Worm (Caenorhabditis elegans): ENCODE measurements around the gene D2023.3.

Gene D2023.3

ce11 chrV:11853723-11854122, 41.9 kb upstream of the D2023.3 start:
- TF ChIP-seq B0310.2 (tag; optimal IDR thresholded peaks at IDR 0.05) (no peak), hnd-1 (tag; optimal IDR thresholded peaks at IDR 0.05) (no peak), tbx-37 (GFP tag; conservative IDR thresholded peaks at IDR 0.05) (no peak), aly-1 (tag; optimal IDR thresholded peaks at IDR 0.05) (no peak), tbx-11 (GFP tag; IDR thresholded peaks at IDR 0.05) (no peak), F13C5.2 (tag; optimal IDR thresholded peaks at IDR 0.05) (no peak), scrt-1 (GFP tag; IDR thresholded peaks at IDR 0.05) (no peak), tra-4 (tag; optimal IDR thresholded peaks at IDR 0.05) (no peak), ets-7 (tag; optimal IDR thresholded peaks at IDR 0.05) (no peak), hmbx-1 (tag; optimal IDR thresholded peaks at IDR 0.05) (no peak), flt-1 (GFP tag; IDR thresholded peaks at IDR 0.05) (no peak), hmg-4 (GFP tag; optimal IDR thresholded peaks at IDR 0.05) (no peak), ceh-13 (GFP tag; optimal IDR thresholded peaks at IDR 0.05) (no peak), ama-1 (optimal IDR thresholded peaks at IDR 0.05) (no peak), sea-1 (GFP tag; conservative IDR thresholded peaks at IDR 0.05) (no peak)

ce11 chrV:11852305-11852704, 40.5 kb upstream of the D2023.3 start:
- TF ChIP-seq hmg-4 (GFP tag; optimal IDR thresholded peaks at IDR 0.05) (no peak), B0310.2 (tag; optimal IDR thresholded peaks at IDR 0.05) (no peak), flt-1 (GFP tag; IDR thresholded peaks at IDR 0.05) (no peak), tbx-11 (GFP tag; IDR thresholded peaks at IDR 0.05) (no peak), tra-4 (tag; optimal IDR thresholded peaks at IDR 0.05) (no peak), F13C5.2 (tag; optimal IDR thresholded peaks at IDR 0.05) (no peak), pes-1 (GFP tag; IDR thresholded peaks at IDR 0.05) (no peak), ceh-36 (tag; optimal IDR thresholded peaks at IDR 0.05) (no peak), aly-1 (tag; optimal IDR thresholded peaks at IDR 0.05) (no peak), hnd-1 (tag; optimal IDR thresholded peaks at IDR 0.05) (no peak), hmbx-1 (tag; optimal IDR thresholded peaks at IDR 0.05) (no peak), tbx-37 (GFP tag; conservative IDR thresholded peaks at IDR 0.05) (no peak), ceh-13 (GFP tag; optimal IDR thresholded peaks at IDR 0.05) (no peak), scrt-1 (GFP tag; IDR thresholded peaks at IDR 0.05) (no peak), sea-1 (GFP tag; conservative IDR thresholded peaks at IDR 0.05) (no peak), ets-7 (tag; optimal IDR thresholded peaks at IDR 0.05) (no peak), ama-1 (optimal IDR thresholded peaks at IDR 0.05) (no peak)

DNA sequence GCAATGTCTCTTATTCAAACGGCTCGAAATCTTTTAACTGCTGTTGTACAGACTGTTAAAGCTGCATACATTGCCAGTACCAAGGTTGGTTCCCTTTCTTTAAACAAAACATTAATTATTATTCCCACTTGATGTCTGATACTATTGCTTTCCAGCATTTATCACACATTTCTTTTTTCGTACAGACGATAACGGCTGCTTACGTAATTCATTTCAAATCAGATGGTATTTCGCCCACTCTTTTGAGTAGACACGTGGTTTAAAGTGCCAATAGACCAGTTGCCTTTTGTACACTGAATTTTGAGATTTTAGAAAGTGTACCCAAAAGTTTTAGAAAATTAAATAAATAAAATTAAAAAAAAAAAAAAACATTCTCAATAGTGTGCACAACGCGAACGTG, 37.6 kb upstream of the D2023.3 start:
- TF ChIP-seq flt-1 (GFP tag; IDR thresholded peaks at IDR 0.05) (no peak), B0310.2 (tag; optimal IDR thresholded peaks at IDR 0.05) (no peak), tbx-11 (GFP tag; IDR thresholded peaks at IDR 0.05) (no peak), ama-1 (optimal IDR thresholded peaks at IDR 0.05) (no peak), hmg-4 (GFP tag; optimal IDR thresholded peaks at IDR 0.05) (no peak), tra-4 (tag; optimal IDR thresholded peaks at IDR 0.05) (no peak), aly-1 (tag; optimal IDR thresholded peaks at IDR 0.05) (no peak), tbx-37 (GFP tag; conservative IDR thresholded peaks at IDR 0.05) (no peak), hmbx-1 (tag; optimal IDR thresholded peaks at IDR 0.05) (no peak), F13C5.2 (tag; optimal IDR thresholded peaks at IDR 0.05) (no peak), hnd-1 (tag; optimal IDR thresholded peaks at IDR 0.05) (no peak), sea-1 (GFP tag; conservative IDR thresholded peaks at IDR 0.05) (no peak), ets-7 (tag; optimal IDR thresholded peaks at IDR 0.05) (no peak), scrt-1 (GFP tag; IDR thresholded peaks at IDR 0.05) (no peak), ceh-13 (GFP tag; optimal IDR thresholded peaks at IDR 0.05) (no peak), pes-1 (GFP tag; IDR thresholded peaks at IDR 0.05) (no peak), ceh-36 (tag; optimal IDR thresholded peaks at IDR 0.05) (no peak)

DNA sequence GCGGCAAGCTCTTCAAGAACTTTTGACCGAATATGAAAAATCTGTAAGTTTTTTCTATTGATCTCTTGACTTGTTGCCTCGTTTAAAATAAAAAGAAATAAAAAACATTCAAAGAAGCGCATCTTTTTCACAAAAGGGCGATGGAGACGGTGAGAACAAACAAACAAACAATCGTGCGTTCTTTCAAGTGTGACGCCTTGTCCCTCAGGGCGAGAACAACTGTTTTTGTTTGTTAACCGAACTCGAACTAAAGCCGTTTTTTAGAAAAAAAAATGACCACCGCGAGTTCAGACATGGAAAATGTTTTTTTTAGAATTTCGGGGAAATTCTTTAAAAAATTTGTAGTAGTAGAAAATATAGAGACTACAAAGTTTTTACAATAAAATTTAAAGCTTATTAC, 35.1 kb upstream of the D2023.3 start:
- TF ChIP-seq F13C5.2 (tag; optimal IDR thresholded peaks at IDR 0.05) (no peak), ama-1 (optimal IDR thresholded peaks at IDR 0.05) (no peak), pes-1 (GFP tag; IDR thresholded peaks at IDR 0.05) (no peak), tra-4 (tag; optimal IDR thresholded peaks at IDR 0.05) (no peak), hmbx-1 (tag; optimal IDR thresholded peaks at IDR 0.05) (no peak), aly-1 (tag; optimal IDR thresholded peaks at IDR 0.05) (no peak), hmg-4 (GFP tag; optimal IDR thresholded peaks at IDR 0.05) (no peak), hnd-1 (tag; optimal IDR thresholded peaks at IDR 0.05) (no peak), tbx-37 (GFP tag; conservative IDR thresholded peaks at IDR 0.05) (no peak), flt-1 (GFP tag; IDR thresholded peaks at IDR 0.05) (no peak), tbx-11 (GFP tag; IDR thresholded peaks at IDR 0.05) (no peak), sea-1 (GFP tag; conservative IDR thresholded peaks at IDR 0.05) (no peak), scrt-1 (GFP tag; IDR thresholded peaks at IDR 0.05) (no peak), B0310.2 (tag; optimal IDR thresholded peaks at IDR 0.05) (no peak), ets-7 (tag; optimal IDR thresholded peaks at IDR 0.05) (no peak), ceh-36 (tag; optimal IDR thresholded peaks at IDR 0.05) (no peak), ceh-13 (GFP tag; optimal IDR thresholded peaks at IDR 0.05) (no peak)

DNA sequence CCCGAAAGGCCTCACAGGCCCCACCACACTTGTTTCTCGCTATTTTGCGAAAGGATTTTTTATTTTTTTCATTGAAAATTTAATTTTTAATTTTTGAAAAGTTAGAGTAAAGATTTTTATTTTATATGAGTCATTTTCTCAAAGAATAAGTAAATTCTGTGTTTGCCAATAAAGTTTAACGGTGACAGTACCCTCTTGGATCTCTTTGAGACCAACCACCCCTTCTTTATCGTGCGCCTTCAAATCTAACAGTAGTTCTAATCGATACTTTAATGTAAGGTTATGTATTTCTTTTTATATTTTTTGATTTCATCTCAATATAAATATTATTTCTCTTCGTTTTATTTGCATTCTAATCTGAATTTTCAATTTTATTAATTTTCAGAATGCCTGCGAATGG, 33.7 kb upstream of the D2023.3 start, which contains the start of gene hmp-1:
Gene hmp-1 (plus strand): TSS at position 380 of the 400 bp plus-strand sequence.
- no peak for TF ChIP-seq F13C5.2 (tag; optimal IDR thresholded peaks at IDR 0.05)

- TF ChIP-seq aly-1 (tag; optimal IDR thresholded peaks at IDR 0.05): peak; percentile 74
- no peak for TF ChIP-seq B0310.2 (tag; optimal IDR thresholded peaks at IDR 0.05)
- no peak for TF ChIP-seq ceh-13 (GFP tag; optimal IDR thresholded peaks at IDR 0.05)
- peak; percentile 47 for TF ChIP-seq ets-7 (tag; optimal IDR thresholded peaks at IDR 0.05)
- no peak for TF ChIP-seq ama-1 (optimal IDR thresholded peaks at IDR 0.05)
- no peak for TF ChIP-seq tbx-11 (GFP tag; IDR thresholded peaks at IDR 0.05)
- TF ChIP-seq ceh-36 (tag; optimal IDR thresholded peaks at IDR 0.05): no peak
- TF ChIP-seq pes-1 (GFP tag; IDR thresholded peaks at IDR 0.05): no peak
- TF ChIP-seq hmg-4 (GFP tag; optimal IDR thresholded peaks at IDR 0.05): peak; percentile 84
- 0 out of 2 replicates have a peak, but pooled peaks have one; percentile 34 for TF ChIP-seq flt-1 (GFP tag; IDR thresholded peaks at IDR 0.05)
- TF ChIP-seq sea-1 (GFP tag; conservative IDR thresholded peaks at IDR 0.05): no peak
- no peak for TF ChIP-seq hnd-1 (tag; optimal IDR thresholded peaks at IDR 0.05)
- no peak for TF ChIP-seq tbx-37 (GFP tag; conservative IDR thresholded peaks at IDR 0.05)
- peak; percentile 27 for TF ChIP-seq F13C5.2 (tag; optimal IDR thresholded peaks at IDR 0.05)
- TF ChIP-seq tra-4 (tag; optimal IDR thresholded peaks at IDR 0.05): no peak
- no peak for TF ChIP-seq scrt-1 (GFP tag; IDR thresholded peaks at IDR 0.05)
- TF ChIP-seq hmbx-1 (tag; optimal IDR thresholded peaks at IDR 0.05): no peak
Measured at ce11 chrV:11844828-11845227, 33.0 kb upstream of the D2023.3 start.

DNA sequence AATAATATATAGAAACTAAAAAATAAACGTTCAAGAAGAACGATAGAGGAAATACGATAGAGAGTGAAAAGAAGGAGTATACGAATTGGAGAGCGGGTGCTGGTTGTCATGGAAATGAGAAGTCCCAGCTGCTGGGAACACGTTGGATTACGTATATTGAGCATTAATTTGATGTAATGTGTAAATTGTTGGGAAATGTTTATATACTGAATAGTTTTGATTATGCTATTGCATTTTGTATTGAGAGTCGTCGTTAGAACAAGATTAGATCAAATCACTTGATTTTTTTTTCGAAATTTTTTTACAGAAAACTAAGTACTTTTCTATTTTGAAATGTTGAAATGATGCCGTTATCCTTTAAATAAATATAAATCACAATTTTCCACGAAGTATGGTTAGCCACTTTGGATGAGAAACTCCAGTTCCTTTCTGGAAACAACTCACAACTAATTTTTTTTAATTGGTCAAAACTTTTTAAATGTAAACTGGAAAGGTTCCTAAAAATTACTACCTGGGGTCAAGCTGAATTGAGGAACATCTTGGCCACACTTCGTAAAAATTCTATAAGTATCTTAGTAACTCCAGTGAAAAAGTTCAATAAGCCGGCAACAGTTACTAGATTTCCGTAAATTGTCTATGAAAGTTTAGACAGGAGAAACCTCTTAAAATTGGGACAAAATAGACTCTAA, 32.0 kb upstream of the D2023.3 start, which contains the start of gene nphp-4:
Gene nphp-4 (minus strand): TSS at position 51 of the 689 bp plus-strand sequence.
- TF ChIP-seq ama-1 (optimal IDR thresholded peaks at IDR 0.05): no peak
- TF ChIP-seq ceh-13 (GFP tag; optimal IDR thresholded peaks at IDR 0.05): no peak
- TF ChIP-seq ets-7 (tag; optimal IDR thresholded peaks at IDR 0.05): no peak
- no peak for TF ChIP-seq hmbx-1 (tag; optimal IDR thresholded peaks at IDR 0.05)
- no peak for TF ChIP-seq scrt-1 (GFP tag; IDR thresholded peaks at IDR 0.05)
- no peak for TF ChIP-seq flt-1 (GFP tag; IDR thresholded peaks at IDR 0.05)
- TF ChIP-seq hmg-4 (GFP tag; optimal IDR thresholded peaks at IDR 0.05): no peak
